Worm (Caenorhabditis elegans) whole organism, L4 larva: ENCODE data around the gene Y37H2A.12.

Source experiments
- Y48G9A.11 ChIP-seq: fragments of 200-800 bp; sonication (Bioruptor generic); IDR thresholded peaks from 2 replicates; pipeline ENCODE4 v1.3.6; 2022; ENCODE audit warnings: missing genetic modification reagents, missing genetic modification characterization, missing compliant biosample characterization
- ZK546.5 ChIP-seq, 2 experiments: sonication (generic microtip); optimal IDR thresholded peaks; 2 replicates each; lab custom pipeline; 2017; ENCODE audit warnings: missing biosample characterization in 2 of 2, missing genetic modification characterization in 2 of 2
- daf-12 ChIP-seq: fragments of 150-350 bp; optimal IDR thresholded peaks from 2 replicates; lab custom pipeline; 2014; ENCODE audit warnings: missing biosample characterization, missing genetic modification reagents, missing genetic modification characterization
- dve-1 ChIP-seq: sonication (generic microtip); optimal IDR thresholded peaks from 2 replicates; lab custom pipeline; 2017; ENCODE audit warnings: antibody characterized with exemption, mild to moderate bottlenecking, missing genetic modification characterization, missing compliant biosample characterization; ENCODE audit not compliant: insufficient read depth
- egl-27 ChIP-seq: sonication (generic microtip); optimal IDR thresholded peaks from 3 replicates; lab custom pipeline; 2017; ENCODE audit warnings: missing biosample characterization, missing genetic modification reagents, missing genetic modification characterization
- fkh-10 ChIP-seq: fragments of 150-350 bp; optimal IDR thresholded peaks from 2 replicates; lab custom pipeline; 2014; ENCODE audit warnings: missing biosample characterization, missing genetic modification reagents, missing genetic modification characterization
- fos-1 ChIP-seq: fragments of 150-350 bp; optimal IDR thresholded peaks from 2 replicates; lab custom pipeline; 2014; ENCODE audit warnings: missing biosample characterization, missing genetic modification characterization
- lin-15B ChIP-seq: fragments of 150-350 bp; sonication (generic microtip); optimal IDR thresholded peaks from 3 replicates; lab custom pipeline; 2014; ENCODE audit warnings: missing biosample characterization, missing genetic modification characterization
- lsy-2 ChIP-seq, 2 experiments: fragments of 150-350 bp in 1 of 2; sonication (generic microtip) in 1 of 2; optimal IDR thresholded peaks; 2 replicates each; lab custom pipeline; 2014 to 2017; ENCODE audit warnings: missing biosample characterization in 2 of 2, missing genetic modification characterization in 2 of 2
- nhr-237 ChIP-seq: sonication (generic microtip); optimal IDR thresholded peaks from 2 replicates; lab custom pipeline; 2017; ENCODE audit warnings: missing biosample characterization, missing genetic modification characterization
- nhr-42 ChIP-seq: fragments of 200-800 bp; sonication (Bioruptor generic); IDR thresholded peaks from 2 replicates; pipeline ENCODE4 v1.3.6; 2022; ENCODE audit warnings: missing genetic modification characterization, missing compliant biosample characterization
- tag-97 ChIP-seq: fragments of 200-800 bp; sonication (Bioruptor generic); IDR thresholded peaks from 2 replicates; pipeline ENCODE4 v1.3.6; 2022; ENCODE audit warnings: missing genetic modification characterization, missing compliant biosample characterization
- zag-1 ChIP-seq: fragments of 150-350 bp; optimal IDR thresholded peaks from 2 replicates; lab custom pipeline; 2014; ENCODE audit warnings: missing biosample characterization, missing genetic modification characterization

ce11 chrV:18125075-18125474, 5.9 kb downstream of the Y37H2A.12 start, which contains the start of gene fbxa-210:
- TF ChIP-seq egl-27 (no peak), zag-1 (tag; lab: Kevin White, UChicago) (no peak), dve-1 (tag; lab: Kevin White, UChicago) (no peak), lin-15B (tag; lab: Kevin White, UChicago) (no peak), nhr-42 (GFP tag; lab: Robert Waterston, UW) (no peak), fkh-10 (GFP tag; lab: Kevin White, UChicago) (no peak), nhr-237 (no peak), lsy-2 (tag; optimal IDR thresholded peaks at IDR 0.05; lab: Kevin White, UChicago) (no peak), Y48G9A.11 (GFP tag; lab: Robert Waterston, UW) (no peak), daf-12 (tag; lab: Kevin White, UChicago) (no peak), fos-1 (tag; lab: Kevin White, UChicago) (no peak), ZK546.5 (tag; optimal IDR thresholded peaks at IDR 0.05; lab: Kevin White, UChicago) (no peak), tag-97 (no peak)
